Worm (Caenorhabditis elegans): ENCODE measurements around the gene cct-4.

Gene cct-4

DNA sequence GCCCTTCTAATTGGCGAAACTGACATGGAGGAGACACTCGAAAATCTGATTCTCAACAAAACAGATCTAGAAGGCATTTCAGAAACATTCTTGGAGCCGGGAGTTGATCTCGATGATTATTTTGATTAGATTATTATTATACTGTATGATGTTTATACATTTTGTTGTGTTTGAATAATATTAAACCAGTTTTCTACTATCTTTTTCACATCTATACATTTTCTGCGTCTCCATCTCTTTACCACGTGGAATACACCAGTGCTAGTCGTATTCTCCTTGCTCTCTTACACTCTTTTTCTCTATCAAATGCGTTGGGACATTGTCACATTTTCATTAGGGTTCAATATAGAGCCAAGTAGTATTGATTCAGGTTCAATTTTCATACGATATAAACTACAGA lies 46.0 kb downstream of the cct-4 start, which contains the start of gene C26D10.4:
TSS of gene C26D10.4 (plus strand) at position 301 of the 400 bp plus-strand sequence.
- TF ChIP-seq mcd-1 (GFP tag; IDR thresholded peaks at IDR 0.05) (no peak), ztf-26 (tag; optimal IDR thresholded peaks at IDR 0.05) (no peak), Y53F4B.3 (GFP tag; IDR thresholded peaks at IDR 0.05) (no peak), Y67H2A.10 (GFP tag; conservative IDR thresholded peaks at IDR 0.05) (no peak), unc-130 (GFP tag; optimal IDR thresholded peaks at IDR 0.05) (no peak), Y56A3A.18 (GFP tag; IDR thresholded peaks at IDR 0.05) (no peak), T26A5.8 (tag; optimal IDR thresholded peaks at IDR 0.05) (no peak), rpc-1 (optimal IDR thresholded peaks at IDR 0.05) (no peak), rpc-1 (tag; optimal IDR thresholded peaks at IDR 0.05) (no peak), B0336.3 (GFP tag; IDR thresholded peaks at IDR 0.05) (no peak), Y79H2A.3 (GFP tag; conservative IDR thresholded peaks at IDR 0.05) (no peak), zim-3 (tag; optimal IDR thresholded peaks at IDR 0.05) (no peak), akir-1 (GFP tag; optimal IDR thresholded peaks at IDR 0.05) (no peak), pbrm-1 (GFP tag; IDR thresholded peaks at IDR 0.05) (no peak), sptf-2 (GFP tag; optimal IDR thresholded peaks at IDR 0.05) (no peak), K12H6.12 (tag; optimal IDR thresholded peaks at IDR 0.05) (no peak), lin-26 (GFP tag; IDR thresholded peaks at IDR 0.05) (no peak)

- TF ChIP-seq lin-40 (tag; optimal IDR thresholded peaks at IDR 0.05) = no peak
- no peak for TF ChIP-seq B0261.1 (tag; optimal IDR thresholded peaks at IDR 0.05)
- TF ChIP-seq akir-1 (GFP tag; optimal IDR thresholded peaks at IDR 0.05) = no peak
- TF ChIP-seq cebp-1 (GFP tag; IDR thresholded peaks at IDR 0.05) = no peak
- TF ChIP-seq cebp-1 (tag; optimal IDR thresholded peaks at IDR 0.05) = no peak
- no peak for TF ChIP-seq hrde-1 (tag; optimal IDR thresholded peaks at IDR 0.05; ENCODE audit: borderline replicate concordance)
- TF ChIP-seq athp-1 (tag; optimal IDR thresholded peaks at IDR 0.05) = no peak
- TF ChIP-seq aptf-3 (GFP tag; IDR thresholded peaks at IDR 0.05) = no peak
- no peak for TF ChIP-seq rcor-1 (GFP tag; IDR thresholded peaks at IDR 0.05)
- TF ChIP-seq egl-18 (GFP tag; IDR thresholded peaks at IDR 0.05) = no peak
- TF ChIP-seq Y79H2A.3 (GFP tag; conservative IDR thresholded peaks at IDR 0.05) = no peak
- no peak for TF ChIP-seq cebp-2 (GFP tag; IDR thresholded peaks at IDR 0.05)
- no peak for TF ChIP-seq ekl-4 (GFP tag; IDR thresholded peaks at IDR 0.05)
- no peak for TF ChIP-seq lin-54 (GFP tag; optimal IDR thresholded peaks at IDR 0.05)
- no peak for TF ChIP-seq zim-3 (tag; optimal IDR thresholded peaks at IDR 0.05)
- no peak for TF ChIP-seq snpc-4 (GFP tag; optimal IDR thresholded peaks at IDR 0.05)
- TF ChIP-seq snpc-4 (tag; optimal IDR thresholded peaks at IDR 0.05) = no peak
- no peak for TF ChIP-seq attf-3 (GFP tag; conservative IDR thresholded peaks at IDR 0.05)
- no peak for TF ChIP-seq nfya-1 (tag; optimal IDR thresholded peaks at IDR 0.05; ENCODE audit: borderline replicate concordance, insufficient read depth)
Measured at ce11 chrII:8333643-8334042, 50.2 kb downstream of the cct-4 start, which contains the start of gene C26D10.7. Gene C26D10.7, plus strand, starts transcription at chrII:8333943.

Data from whole organism, young adult.